Fruit fly (Drosophila melanogaster) whole organism, embryonic: ENCODE results near the gene CG18269.

Source experiments
- Ada2b ChIP-seq: fragments of 200-800 bp; sonication (Bioruptor generic); IDR thresholded peaks from 2 replicates; pipeline ENCODE4 v1.3.6; 2022; ENCODE audit warnings: missing biosample characterization, missing genetic modification characterization
- B-H2 ChIP-seq: fragments of 200-800 bp; sonication (Bioruptor generic); optimal IDR thresholded peaks from 2 replicates; lab custom pipeline; 2018; ENCODE audit warnings: missing biosample characterization, mild to moderate bottlenecking, missing genetic modification characterization
- BEAF-32 ChIP-seq: fragments of 200-800 bp; sonication (Bioruptor generic); optimal IDR thresholded peaks from 3 replicates; lab custom pipeline; 2017; ENCODE audit warnings: missing biosample characterization, missing genetic modification characterization, mild to moderate bottlenecking, moderate library complexity, missing genetic modification reagents
- Bteb2 ChIP-seq: fragments of 200-800 bp; sonication (Bioruptor generic); optimal IDR thresholded peaks from 2 replicates; lab custom pipeline; 2016; ENCODE audit warnings: missing biosample characterization, missing genetic modification characterization
- CG10147 ChIP-seq: fragments of 200-800 bp; sonication (Bioruptor generic); optimal IDR thresholded peaks from 2 replicates; lab custom pipeline; 2019; ENCODE audit warnings: missing biosample characterization, mild to moderate bottlenecking, missing genetic modification characterization, moderate library complexity
- CG10565 ChIP-seq: fragments of 200-800 bp; sonication (Bioruptor generic); optimal IDR thresholded peaks from 3 replicates; lab custom pipeline; 2016; ENCODE audit warnings: missing biosample characterization, mild to moderate bottlenecking, missing genetic modification characterization
- CG12155 ChIP-seq: fragments of 200-800 bp; sonication (Bioruptor generic); optimal IDR thresholded peaks from 3 replicates; lab custom pipeline; 2016; ENCODE audit warnings: missing biosample characterization, missing genetic modification characterization
- CG14710 ChIP-seq: fragments of 200-800 bp; sonication (Bioruptor generic); optimal IDR thresholded peaks from 3 replicates; lab custom pipeline; 2019; ENCODE audit warnings: missing biosample characterization, mild to moderate bottlenecking, missing genetic modification characterization, moderate library complexity
- CG16779 ChIP-seq: fragments of 200-800 bp; sonication (Bioruptor generic); IDR thresholded peaks from 2 replicates; pipeline ENCODE4 v1.3.6; 2022; ENCODE audit warnings: missing biosample characterization, missing genetic modification characterization
- CG18764 ChIP-seq: fragments of 200-800 bp; sonication (Bioruptor generic); optimal IDR thresholded peaks from 3 replicates; lab custom pipeline; 2016; ENCODE audit warnings: missing biosample characterization, missing genetic modification characterization
- CG2712 ChIP-seq: fragments of 200-800 bp; optimal IDR thresholded peaks from 3 replicates; lab custom pipeline; 2019; ENCODE audit warnings: missing biosample characterization, mild to moderate bottlenecking, missing genetic modification characterization, moderate library complexity
- CG32532 ChIP-seq: fragments of 200-800 bp; sonication (Bioruptor generic); IDR thresholded peaks from 2 replicates; pipeline ENCODE4 v1.3.6; 2022; ENCODE audit warnings: missing biosample characterization, missing genetic modification characterization
- CG4424 ChIP-seq: fragments of 200-800 bp; sonication (Bioruptor generic); optimal IDR thresholded peaks from 3 replicates; lab custom pipeline; 2016; ENCODE audit warnings: missing biosample characterization, missing genetic modification characterization
- CG4617 ChIP-seq: fragments of 200-800 bp; sonication (Bioruptor generic); optimal IDR thresholded peaks from 3 replicates; lab custom pipeline; 2016; ENCODE audit warnings: missing biosample characterization, missing genetic modification characterization, borderline replicate concordance
- CG5245 ChIP-seq: fragments of 200-800 bp; sonication (Bioruptor generic); optimal IDR thresholded peaks from 3 replicates; lab custom pipeline; 2016; ENCODE audit warnings: missing biosample characterization, missing genetic modification characterization
- CG6254 ChIP-seq: fragments of 200-800 bp; sonication (Bioruptor generic); optimal IDR thresholded peaks from 3 replicates; lab custom pipeline; 2017; ENCODE audit warnings: mild to moderate bottlenecking, missing biosample characterization, missing genetic modification reagents, missing genetic modification characterization
- CG7357 ChIP-seq: fragments of 200-800 bp; sonication (Bioruptor generic); IDR thresholded peaks from 3 replicates; pipeline ENCODE4 v1.3.6; 2022; ENCODE audit warnings: missing biosample characterization, missing genetic modification characterization
- CG7786 ChIP-seq: fragments of 200-800 bp; sonication (Bioruptor generic); optimal IDR thresholded peaks from 2 replicates; lab custom pipeline; 2016; ENCODE audit warnings: missing biosample characterization, missing genetic modification characterization
- CG7928 ChIP-seq: fragments of 200-800 bp; sonication (Bioruptor generic); optimal IDR thresholded peaks from 2 replicates; lab custom pipeline; 2017; ENCODE audit warnings: missing biosample characterization, mild to moderate bottlenecking, missing genetic modification characterization
- CG7987 ChIP-seq: fragments of 200-800 bp; sonication (Bioruptor generic); optimal IDR thresholded peaks from 2 replicates; lab custom pipeline; 2018; ENCODE audit warnings: missing biosample characterization, mild to moderate bottlenecking, missing genetic modification characterization, moderate library complexity
- CG8290 ChIP-seq, 3 experiments: fragments of 200-800 bp; sonication (Bioruptor generic); optimal IDR thresholded peaks; 2 replicates each; lab custom pipeline; 2016 to 2019; ENCODE audit warnings: missing biosample characterization in 3 of 3, missing genetic modification characterization in 3 of 3, mild to moderate bottlenecking in 2 of 3, moderate library complexity in 1 of 3
- CG8765 ChIP-seq: fragments of 200-800 bp; sonication (Bioruptor generic); IDR thresholded peaks from 2 replicates; pipeline ENCODE4 v1.3.6; 2022; ENCODE audit warnings: missing biosample characterization, missing genetic modification characterization
- CG9609 ChIP-seq: fragments of 200-800 bp; sonication (Bioruptor generic); optimal IDR thresholded peaks from 3 replicates; lab custom pipeline; 2016; ENCODE audit warnings: missing biosample characterization, missing genetic modification characterization
- D ChIP-seq, 2 experiments: fragments of 200-800 bp in 1 of 2; fragments of >200 bp in 1 of 2; sonication (Bioruptor generic) in 1 of 2; optimal IDR thresholded peaks; 2 replicates in 1 of 2; 3 replicates in 1 of 2; lab custom pipeline; 2017; ENCODE audit warnings: mild to moderate bottlenecking in 1 of 2, missing biosample characterization in 1 of 2, missing genetic modification characterization in 1 of 2, missing genetic modification reagents in 1 of 2
- D19A ChIP-seq: fragments of 200-800 bp; optimal IDR thresholded peaks from 3 replicates; lab custom pipeline; 2019; ENCODE audit warnings: missing biosample characterization, mild to moderate bottlenecking, missing genetic modification characterization, moderate library complexity
- Dfd ChIP-seq, 2 experiments: fragments of >200 bp; optimal IDR thresholded peaks; 2 replicates each; lab custom pipeline; 2017; ENCODE audit warnings: missing biosample characterization in 2 of 2, missing genetic modification characterization in 2 of 2
- Doc3 ChIP-seq: fragments of 200-800 bp; sonication (Bioruptor generic); IDR thresholded peaks from 3 replicates; pipeline ENCODE4 v1.3.6; 2022; ENCODE audit warnings: missing biosample characterization, missing genetic modification characterization; ENCODE audit not compliant: partially characterized antibody
- Ets65A ChIP-seq: fragments of 200-800 bp; sonication (Bioruptor generic); peaks from one replicate; lab custom pipeline; 2016; ENCODE audit warnings: missing biosample characterization, missing genetic modification characterization
- Gug ChIP-seq: fragments of 200-800 bp; sonication (Bioruptor generic); IDR thresholded peaks from 4 replicates; pipeline ENCODE4 v1.3.6; 2022; ENCODE audit warnings: missing biosample characterization, missing genetic modification characterization
- H2.0 ChIP-seq: fragments of 200-800 bp; sonication (Bioruptor generic); IDR thresholded peaks from 2 replicates; pipeline ENCODE4 v1.3.6; 2022; ENCODE audit warnings: missing biosample characterization, missing genetic modification characterization
- HLH4C ChIP-seq: fragments of 200-800 bp; sonication (Bioruptor generic); IDR thresholded peaks from 3 replicates; pipeline ENCODE4 v1.3.6; 2022; ENCODE audit warnings: missing biosample characterization, missing genetic modification characterization; ENCODE audit not compliant: partially characterized antibody
- Hr51 ChIP-seq, 2 experiments: fragments of 200-800 bp; sonication (Bioruptor generic); optimal IDR thresholded peaks; 2 replicates in 1 of 2; 3 replicates in 1 of 2; lab custom pipeline; 2016 to 2018; ENCODE audit warnings: missing biosample characterization in 2 of 2, missing genetic modification characterization in 2 of 2, mild to moderate bottlenecking in 1 of 2, moderate library complexity in 1 of 2
- Lhr ChIP-seq: fragments of 200-800 bp; sonication (Bioruptor generic); optimal IDR thresholded peaks from 3 replicates; lab custom pipeline; 2017; ENCODE audit warnings: mild to moderate bottlenecking, missing biosample characterization, missing genetic modification reagents, missing genetic modification characterization
- Ptx1 ChIP-seq: fragments of 200-800 bp; sonication (Bioruptor generic); IDR thresholded peaks from 2 replicates; pipeline ENCODE4 v1.3.6; 2022; ENCODE audit warnings: missing biosample characterization, missing genetic modification characterization
- ase ChIP-seq: fragments of 200-800 bp; sonication (Bioruptor generic); IDR thresholded peaks from 3 replicates; pipeline ENCODE4 v1.3.6; 2022; ENCODE audit warnings: missing biosample characterization, missing genetic modification characterization
- cas ChIP-seq: fragments of 200-800 bp; sonication (Bioruptor generic); IDR thresholded peaks from 2 replicates; pipeline ENCODE4 v1.3.6; 2022; ENCODE audit warnings: missing biosample characterization, missing genetic modification characterization
- chn ChIP-seq: fragments of 200-800 bp; sonication (Bioruptor generic); optimal IDR thresholded peaks from 2 replicates; lab custom pipeline; 2016; ENCODE audit warnings: missing biosample characterization, missing genetic modification characterization
- en ChIP-seq: fragments of 200-800 bp; sonication (Bioruptor generic); optimal IDR thresholded peaks from 2 replicates; lab custom pipeline; 2016; ENCODE audit warnings: missing biosample characterization, missing genetic modification characterization
- fru ChIP-seq: fragments of >200 bp; optimal IDR thresholded peaks from 2 replicates; lab custom pipeline; 2017
- gem ChIP-seq: fragments of 200-800 bp; sonication (Bioruptor generic); optimal IDR thresholded peaks from 2 replicates; lab custom pipeline; 2019; ENCODE audit warnings: missing biosample characterization, mild to moderate bottlenecking, missing genetic modification characterization, moderate library complexity
- gt ChIP-seq: fragments of 200-800 bp; sonication (Bioruptor generic); IDR thresholded peaks from 2 replicates; pipeline ENCODE4 v1.3.6; 2022; ENCODE audit warnings: missing biosample characterization, missing genetic modification characterization
- ham ChIP-seq: fragments of 200-800 bp; sonication (Bioruptor generic); IDR thresholded peaks from 2 replicates; pipeline ENCODE4 v1.3.6; 2022; ENCODE audit warnings: missing biosample characterization, missing genetic modification characterization
- lmd ChIP-seq: fragments of 200-800 bp; sonication (Bioruptor generic); IDR thresholded peaks from 2 replicates; pipeline ENCODE4 v1.3.6; 2022; ENCODE audit warnings: missing biosample characterization, missing genetic modification characterization
- nau ChIP-seq: fragments of 200-800 bp; sonication (Bioruptor generic); optimal IDR thresholded peaks from 3 replicates; lab custom pipeline; 2017; ENCODE audit warnings: missing biosample characterization, mild to moderate bottlenecking, missing genetic modification characterization, missing genetic modification reagents
- onecut ChIP-seq: fragments of 200-800 bp; sonication (Bioruptor generic); IDR thresholded peaks from 2 replicates; pipeline ENCODE4 v1.3.6; 2022; ENCODE audit warnings: missing biosample characterization, missing genetic modification characterization
- p53 ChIP-seq: fragments of 200-800 bp; sonication (Bioruptor generic); optimal IDR thresholded peaks from 2 replicates; lab custom pipeline; 2016; ENCODE audit warnings: missing biosample characterization, missing genetic modification characterization
- run ChIP-seq: fragments of 200-800 bp; sonication (Bioruptor generic); optimal IDR thresholded peaks from 3 replicates; lab custom pipeline; 2018; ENCODE audit warnings: missing biosample characterization, mild to moderate bottlenecking, missing genetic modification characterization
- trem ChIP-seq: fragments of 200-800 bp; optimal IDR thresholded peaks from 3 replicates; lab custom pipeline; 2019; ENCODE audit warnings: missing biosample characterization, mild to moderate bottlenecking, missing genetic modification characterization, moderate library complexity
- zfh2 ChIP-seq: fragments of 200-800 bp; sonication (Bioruptor generic); optimal IDR thresholded peaks from 2 replicates; lab custom pipeline; 2016; ENCODE audit warnings: missing biosample characterization, missing genetic modification characterization

The CG18269 gene

DNA sequence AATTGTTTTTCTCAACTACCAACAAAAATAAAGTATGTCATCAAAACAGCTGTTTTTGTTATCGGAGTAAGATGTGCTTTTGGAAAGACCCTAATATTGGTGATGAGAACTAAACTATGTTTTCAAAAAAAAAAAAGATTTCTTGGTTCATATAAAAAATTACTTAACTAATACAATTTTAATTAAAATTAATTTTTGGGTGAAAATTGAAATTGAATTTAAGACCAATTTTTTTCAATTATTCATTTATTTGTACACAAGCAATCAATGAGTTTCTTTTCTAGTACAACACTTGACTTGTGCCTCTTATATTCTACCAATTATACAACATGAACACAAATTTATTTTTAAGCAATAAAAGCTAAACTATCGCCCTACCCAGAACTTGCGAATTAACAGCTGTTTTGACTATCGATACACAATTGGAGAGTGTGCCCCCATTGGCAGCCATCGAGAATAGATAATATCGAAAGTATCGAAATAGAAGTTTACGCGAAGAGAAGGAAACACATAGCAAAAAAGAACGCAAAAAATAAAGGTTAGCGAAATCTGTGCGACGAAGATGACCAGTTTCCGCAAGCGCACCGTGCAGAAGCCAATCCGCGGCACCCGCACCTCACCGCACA lies 27.7 kb upstream of the CG18269 start, which contains the start of the genes Vps52 and Elp4 (continued):
- TF ChIP-seq nau (GFP tag; lab: Kevin White, UChicago) (no peak), CG14710 (peak; percentile 99), CG7786 (peak; percentile 30), Ets65A (GFP tag; lab: Kevin White, UChicago) (peak; percentile 85), CG8290 (GFP tag; optimal IDR thresholded peaks at IDR 0.05; lab: Kevin White, UChicago) (peak; percentile 74), CG8290 (tag; optimal IDR thresholded peaks at IDR 0.05; lab: Kevin White, UChicago) (peak in 1 of 2 experiments; percentile 81), CG8765 (GFP tag; lab: Robert Waterston, UW) (no peak), cas (GFP tag; lab: Robert Waterston, UW) (no peak), chn (peak; percentile 40), Ada2b (GFP tag; lab: Robert Waterston, UW) (peak; percentile 56), onecut (GFP tag; lab: Robert Waterston, UW) (0 out of 2 replicates have a peak, but pooled peaks have one; percentile 41), CG7987 (GFP tag; lab: Kevin White, UChicago) (peak; percentile 33), CG16779 (GFP tag; lab: Robert Waterston, UW) (no peak), Lhr (peak; percentile 56), ham (GFP tag; lab: Robert Waterston, UW) (no peak), CG7357 (0 out of 3 replicates have a peak, but pooled peaks have one; percentile 32), Hr51 (GFP tag; optimal IDR thresholded peaks at IDR 0.05; lab: Kevin White, UChicago) (peak in 1 of 2 experiments; percentile 41), CG32532 (GFP tag; lab: Robert Waterston, UW) (peak; percentile 80), CG9609 (GFP tag; lab: Kevin White, UChicago) (peak; percentile 50), Dfd (GFP tag; optimal IDR thresholded peaks at IDR 0.05; lab: Kevin White, UChicago) (no peak), en (GFP tag; lab: Kevin White, UChicago) (no peak), ase (GFP tag; lab: Robert Waterston, UW) (peak; percentile 40; the same call in 1 of the 3 replicates), B-H2 (peak; percentile 76), CG18764 (GFP tag; lab: Kevin White, UChicago) (peak; percentile 67), D (optimal IDR thresholded peaks at IDR 0.05; lab: Kevin White, UChicago) (no peak), D (GFP tag; optimal IDR thresholded peaks at IDR 0.05; lab: Kevin White, UChicago) (peak; percentile 53), CG10565 (GFP tag; lab: Kevin White, UChicago) (no peak), Doc3 (GFP tag; lab: Robert Waterston, UW) (peak; percentile 61; the same call in 2 of the 3 replicates), HLH4C (GFP tag; lab: Robert Waterston, UW) (peak; percentile 83), CG5245 (GFP tag; lab: Kevin White, UChicago) (peak; percentile 48), Ptx1 (peak; percentile 68), run (tag; lab: Kevin White, UChicago) (no peak), CG4424 (GFP tag; lab: Kevin White, UChicago) (peak; percentile 77), Gug (GFP tag; lab: Robert Waterston, UW) (no peak), Bteb2 (GFP tag; lab: Kevin White, UChicago) (peak; percentile 68), H2.0 (GFP tag; lab: Robert Waterston, UW) (peak; percentile 53), gt (no peak), fru (lab: Kevin White, UChicago) (no peak), D19A (tag; lab: Kevin White, UChicago) (no peak), CG6254 (GFP tag; lab: Kevin White, UChicago) (peak; percentile 18), CG7928 (GFP tag; lab: Kevin White, UChicago) (no peak), zfh2 (GFP tag; lab: Kevin White, UChicago) (peak; percentile 64), BEAF-32 (GFP tag; lab: Kevin White, UChicago) (peak; percentile 80), CG4617 (peak; percentile 24), trem (tag; lab: Kevin White, UChicago) (peak; percentile 61), CG2712 (peak; percentile 84), CG12155 (GFP tag; lab: Kevin White, UChicago) (peak; percentile 77), gem (tag; lab: Kevin White, UChicago) (peak; percentile 88), lmd (GFP tag; lab: Robert Waterston, UW) (peak; percentile 70), p53 (GFP tag; lab: Kevin White, UChicago) (peak; percentile 48), CG10147 (peak; percentile 83)
